Fruit fly (Drosophila melanogaster): ENCODE results near the gene Neurochondrin.
A peak's percentile ranks its signal among the peaks of the same experiment; 100 is the strongest.

DNA sequence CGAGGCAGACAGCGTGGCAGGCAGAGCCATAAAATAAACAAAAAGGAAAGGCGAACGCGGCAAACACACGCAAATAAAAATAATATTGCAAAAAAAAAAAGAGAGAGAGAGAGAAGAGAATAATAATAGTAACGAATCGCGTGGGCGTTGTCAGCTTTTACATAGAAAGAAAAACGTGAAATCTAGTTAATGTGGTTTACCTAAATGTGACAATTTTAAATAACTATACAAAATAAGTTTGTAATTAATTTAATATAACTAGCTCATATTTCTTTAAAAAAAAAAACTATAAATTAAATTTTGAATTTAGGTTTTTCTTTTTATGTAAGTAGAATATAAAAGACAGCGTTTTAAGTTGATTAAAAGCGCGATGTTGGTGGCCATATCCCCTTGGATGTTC is 34.4 kb upstream of the Neurochondrin start:
- TF ChIP-seq CG15710 (tag; optimal IDR thresholded peaks at IDR 0.05) (no peak), CG10348 (GFP tag; IDR thresholded peaks at IDR 0.05) (no peak), CG9948 (tag; optimal IDR thresholded peaks at IDR 0.05) (no peak), Pif1A (GFP tag; optimal IDR thresholded peaks at IDR 0.05) (no peak), rn (GFP tag; IDR thresholded peaks at IDR 0.05) (no peak), CG8159 (tag; optimal IDR thresholded peaks at IDR 0.05) (peak; percentile 27), CG32121 (GFP tag; IDR thresholded peaks at IDR 0.05) (peak; percentile 66; the same call in 1 of the 2 replicates), CG4496 (GFP tag; IDR thresholded peaks at IDR 0.05) (0 out of 3 replicates have a peak, but pooled peaks have one; percentile 41), D1 (tag; optimal IDR thresholded peaks at IDR 0.05) (no peak)

Measured in whole organism, pupa.